Fruit fly (Drosophila melanogaster) whole organism, adult: ENCODE measurements around the gene CG17211.

ENCODE experiments used
- CG11617 ChIP-seq: fragments of 200-800 bp; sonication (Bioruptor generic); optimal IDR thresholded peaks from 2 replicates; lab custom pipeline; 2017; ENCODE audit warnings: mild to moderate bottlenecking, missing biosample characterization, missing genetic modification reagents, missing genetic modification characterization
- CG12768 ChIP-seq: fragments of 200-800 bp; sonication (Bioruptor generic); optimal IDR thresholded peaks from 2 replicates; lab custom pipeline; 2017; ENCODE audit warnings: missing biosample characterization, missing genetic modification characterization, mild to moderate bottlenecking, moderate library complexity, missing genetic modification reagents
- CG14711 ChIP-seq: fragments of 200-800 bp; sonication (Bioruptor generic); optimal IDR thresholded peaks from 2 replicates; lab custom pipeline; 2018; ENCODE audit warnings: missing biosample characterization, mild to moderate bottlenecking, missing genetic modification characterization, moderate library complexity
- CG1620 ChIP-seq: fragments of 200-800 bp; sonication (Bioruptor generic); optimal IDR thresholded peaks from 2 replicates; lab custom pipeline; 2016; ENCODE audit warnings: missing biosample characterization, missing genetic modification characterization
- Hr96 ChIP-seq: fragments of 200-800 bp; sonication (Bioruptor generic); optimal IDR thresholded peaks from 2 replicates; lab custom pipeline; 2016; ENCODE audit warnings: missing biosample characterization, missing genetic modification characterization
- Mnt ChIP-seq: fragments of 200-800 bp; sonication (Bioruptor generic); optimal IDR thresholded peaks from 2 replicates; lab custom pipeline; 2016; ENCODE audit warnings: missing biosample characterization, mild to moderate bottlenecking, missing genetic modification characterization
- cic ChIP-seq: fragments of 200-800 bp; sonication (Bioruptor generic); optimal IDR thresholded peaks from 2 replicates; lab custom pipeline; 2017; ENCODE audit warnings: missing biosample characterization, mild to moderate bottlenecking, missing genetic modification characterization, moderate library complexity
- cnc ChIP-seq, 2 experiments: fragments of >200 bp; optimal IDR thresholded peaks; 2 replicates each; lab custom pipeline; 2017
- kay ChIP-seq: fragments of 200-800 bp; sonication (Bioruptor generic); peaks from one replicate; lab custom pipeline; 2016; ENCODE audit warnings: missing biosample characterization, missing genetic modification characterization, borderline replicate concordance
- pad ChIP-seq: fragments of 200-800 bp; sonication (Bioruptor generic); optimal IDR thresholded peaks from 3 replicates; lab custom pipeline; 2017; ENCODE audit warnings: missing biosample characterization, missing genetic modification characterization, mild to moderate bottlenecking, moderate library complexity, missing genetic modification reagents
- toe ChIP-seq: fragments of 200-800 bp; sonication (Bioruptor generic); optimal IDR thresholded peaks from 2 replicates; lab custom pipeline; 2016; ENCODE audit warnings: missing biosample characterization, missing genetic modification characterization

DNA sequence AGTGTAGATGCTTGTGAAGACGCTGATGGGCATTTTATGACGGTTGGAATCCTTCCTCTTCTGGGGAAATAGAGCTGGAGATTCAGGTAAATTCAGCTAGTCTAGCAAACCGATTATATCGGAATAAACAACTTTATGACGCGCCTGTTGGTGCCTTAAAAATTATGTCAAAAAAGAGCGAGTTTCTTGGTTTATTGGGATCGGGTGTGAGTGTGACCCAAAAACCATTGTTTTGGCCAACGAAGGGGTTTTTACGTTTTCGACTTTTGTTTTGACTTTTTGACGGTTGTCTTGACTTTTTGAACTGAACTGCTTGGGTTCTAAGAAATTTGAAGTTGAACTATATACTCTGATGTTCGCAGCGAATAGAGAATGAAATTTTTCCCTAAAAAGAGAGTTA is 22.1 kb upstream of the CG17211 start:
- no peak for TF ChIP-seq CG14711
- TF ChIP-seq cic (GFP tag; lab: Kevin White, UChicago), result no peak
- TF ChIP-seq cnc (optimal IDR thresholded peaks at IDR 0.05; lab: Kevin White, UChicago), result no peak
- TF ChIP-seq CG1620 (GFP tag; lab: Kevin White, UChicago), result no peak
- no peak for TF ChIP-seq kay (GFP tag; lab: Kevin White, UChicago)
- TF ChIP-seq CG11617 (GFP tag; lab: Kevin White, UChicago), result no peak
- no peak for TF ChIP-seq toe (GFP tag; lab: Kevin White, UChicago)
- no peak for TF ChIP-seq Hr96 (GFP tag; lab: Kevin White, UChicago)
- no peak for TF ChIP-seq CG12768 (GFP tag; lab: Kevin White, UChicago)
- TF ChIP-seq Mnt, result no peak
- no peak for TF ChIP-seq pad (GFP tag; lab: Kevin White, UChicago)
